Fruit fly (Drosophila melanogaster) whole organism, embryonic: ENCODE data around the gene morgue.

ENCODE experiments used
- Ada2b ChIP-seq: fragments of 200-800 bp; sonication (Bioruptor generic); IDR thresholded peaks from 2 replicates; pipeline ENCODE4 v1.3.6; 2022; ENCODE audit warnings: missing biosample characterization, missing genetic modification characterization
- Awh ChIP-seq: fragments of 200-800 bp; sonication (Bioruptor generic); IDR thresholded peaks from 2 replicates; pipeline ENCODE4, ENCODE4 v1.3.6; 2022; ENCODE audit warnings: missing biosample characterization, missing genetic modification characterization
- B-H1 ChIP-seq: fragments of 200-800 bp; sonication (Bioruptor generic); IDR thresholded peaks from 3 replicates; pipeline ENCODE4 v1.3.6; 2022; ENCODE audit warnings: missing biosample characterization, missing genetic modification characterization
- CG10209 ChIP-seq: fragments of 200-800 bp; sonication (Bioruptor generic); optimal IDR thresholded peaks from 3 replicates; lab custom pipeline; 2017; ENCODE audit warnings: missing biosample characterization, mild to moderate bottlenecking, missing genetic modification characterization, missing genetic modification reagents
- CG10267 ChIP-seq: fragments of 200-800 bp; sonication (Bioruptor generic); optimal IDR thresholded peaks from 2 replicates; lab custom pipeline; 2018; ENCODE audit warnings: missing biosample characterization, mild to moderate bottlenecking, missing genetic modification characterization, moderate library complexity
- CG10274 ChIP-seq: fragments of 200-800 bp; sonication (Bioruptor generic); optimal IDR thresholded peaks from 3 replicates; lab custom pipeline; 2017; ENCODE audit warnings: missing biosample characterization, mild to moderate bottlenecking, missing genetic modification characterization
- CG11247 ChIP-seq: fragments of 200-800 bp; sonication (Bioruptor generic); IDR thresholded peaks from 2 replicates; pipeline ENCODE4 v1.3.6; 2022; ENCODE audit warnings: missing biosample characterization, missing genetic modification characterization
- CG11723 ChIP-seq: fragments of 200-800 bp; sonication (Bioruptor generic); optimal IDR thresholded peaks from 2 replicates; lab custom pipeline; 2017; ENCODE audit warnings: missing biosample characterization, mild to moderate bottlenecking, missing genetic modification characterization
- CG13775 ChIP-seq: fragments of 200-800 bp; sonication (Bioruptor generic); optimal IDR thresholded peaks from 3 replicates; lab custom pipeline; 2017; ENCODE audit warnings: missing biosample characterization, mild to moderate bottlenecking, missing genetic modification characterization
- CG14965 ChIP-seq: fragments of 200-800 bp; sonication (Bioruptor generic); optimal IDR thresholded peaks from 2 replicates; lab custom pipeline; 2016; ENCODE audit warnings: missing biosample characterization, missing genetic modification characterization, borderline replicate concordance
- CG17361 ChIP-seq: fragments of 200-800 bp; sonication (Bioruptor generic); IDR thresholded peaks from 3 replicates; pipeline ENCODE4 v1.3.6; 2022; ENCODE audit warnings: missing biosample characterization, missing genetic modification characterization
- CG17802 ChIP-seq: fragments of 200-800 bp; sonication (Bioruptor generic); optimal IDR thresholded peaks from 2 replicates; lab custom pipeline; 2018; ENCODE audit warnings: missing biosample characterization, mild to moderate bottlenecking, missing genetic modification characterization, moderate library complexity
- CG1832 ChIP-seq: fragments of 200-800 bp; sonication (Bioruptor generic); optimal IDR thresholded peaks from 2 replicates; lab custom pipeline; 2017; ENCODE audit warnings: missing biosample characterization, mild to moderate bottlenecking, missing genetic modification characterization, inconsistent platforms
- CG18476 ChIP-seq: fragments of 200-800 bp; sonication (Bioruptor generic); optimal IDR thresholded peaks from 2 replicates; lab custom pipeline; 2016; ENCODE audit warnings: missing biosample characterization, mild to moderate bottlenecking, missing genetic modification characterization
- CG30431 ChIP-seq: fragments of 200-800 bp; sonication (Bioruptor generic); optimal IDR thresholded peaks from 2 replicates; lab custom pipeline; 2017; ENCODE audit warnings: missing biosample characterization, missing genetic modification characterization
- CG31224 ChIP-seq: fragments of 200-800 bp; sonication (Bioruptor generic); IDR thresholded peaks from 2 replicates; pipeline ENCODE4 v1.3.6; 2022; ENCODE audit warnings: missing biosample characterization, missing genetic modification characterization
- CG34376 ChIP-seq: fragments of 200-800 bp; sonication (Bioruptor generic); optimal IDR thresholded peaks from 2 replicates; lab custom pipeline; 2018; ENCODE audit warnings: missing biosample characterization, mild to moderate bottlenecking, missing genetic modification characterization
- CG5180 ChIP-seq: fragments of 200-800 bp; sonication (Bioruptor generic); optimal IDR thresholded peaks from 3 replicates; lab custom pipeline; 2017; ENCODE audit warnings: missing biosample characterization, missing genetic modification characterization, mild to moderate bottlenecking, moderate library complexity, missing genetic modification reagents
- CG7556 ChIP-seq: fragments of 200-800 bp; sonication (Bioruptor generic); optimal IDR thresholded peaks from 2 replicates; lab custom pipeline; 2017; ENCODE audit warnings: missing biosample characterization, mild to moderate bottlenecking, missing genetic modification characterization
- CG7928 ChIP-seq: fragments of 200-800 bp; sonication (Bioruptor generic); optimal IDR thresholded peaks from 2 replicates; lab custom pipeline; 2017; ENCODE audit warnings: missing biosample characterization, mild to moderate bottlenecking, missing genetic modification characterization
- CG8290 ChIP-seq, 3 experiments: fragments of 200-800 bp; sonication (Bioruptor generic); optimal IDR thresholded peaks; 2 replicates each; lab custom pipeline; 2016 to 2019; ENCODE audit warnings: missing biosample characterization in 3 of 3, missing genetic modification characterization in 3 of 3, mild to moderate bottlenecking in 2 of 3, moderate library complexity in 1 of 3
- HLH3B ChIP-seq: fragments of 200-800 bp; sonication (Bioruptor generic); IDR thresholded peaks from 2 replicates; pipeline ENCODE4 v1.3.6; 2022; ENCODE audit warnings: missing biosample characterization, missing genetic modification characterization
- HmgZ ChIP-seq: fragments of 200-800 bp; sonication (Bioruptor generic); optimal IDR thresholded peaks from 2 replicates; lab custom pipeline; 2018; ENCODE audit warnings: missing biosample characterization, mild to moderate bottlenecking, missing genetic modification characterization
- MTF-1 ChIP-seq: fragments of 200-800 bp; sonication (Bioruptor generic); optimal IDR thresholded peaks from 2 replicates; lab custom pipeline; 2018; ENCODE audit warnings: missing biosample characterization, mild to moderate bottlenecking, missing genetic modification characterization, borderline replicate concordance
- Mad ChIP-seq: fragments of 200-800 bp; sonication (Bioruptor generic); optimal IDR thresholded peaks from 2 replicates; lab custom pipeline; 2016; ENCODE audit warnings: missing biosample characterization, missing genetic modification characterization
- Mrtf ChIP-seq: fragments of 200-800 bp; sonication (Bioruptor generic); IDR thresholded peaks from 3 replicates; pipeline ENCODE4 v1.3.6; 2022; ENCODE audit warnings: missing biosample characterization, missing genetic modification characterization
- Ssrp ChIP-seq: fragments of 200-800 bp; sonication (Bioruptor generic); optimal IDR thresholded peaks from 2 replicates; lab custom pipeline; 2018; ENCODE audit warnings: missing biosample characterization, mild to moderate bottlenecking, missing genetic modification characterization, moderate library complexity
- bbx ChIP-seq: fragments of 200-800 bp; sonication (Bioruptor generic); IDR thresholded peaks from 2 replicates; pipeline ENCODE4 v1.3.6; 2022; ENCODE audit warnings: missing biosample characterization, missing genetic modification characterization; ENCODE audit not compliant: partially characterized antibody
- cato ChIP-seq: fragments of 200-800 bp; sonication (Bioruptor generic); optimal IDR thresholded peaks from 2 replicates; lab custom pipeline; 2016; ENCODE audit warnings: missing biosample characterization, missing genetic modification characterization, borderline replicate concordance
- emc ChIP-seq: fragments of 200-800 bp; sonication (Bioruptor generic); optimal IDR thresholded peaks from 2 replicates; lab custom pipeline; 2016; ENCODE audit warnings: missing biosample characterization, missing genetic modification characterization
- ems ChIP-seq: fragments of 200-800 bp; sonication (Bioruptor generic); optimal IDR thresholded peaks from 3 replicates; lab custom pipeline; 2016; ENCODE audit warnings: missing biosample characterization, missing genetic modification characterization
- fd96Cb ChIP-seq: fragments of 200-800 bp; sonication (Bioruptor generic); optimal IDR thresholded peaks from 2 replicates; lab custom pipeline; 2018; ENCODE audit warnings: missing biosample characterization, mild to moderate bottlenecking, missing genetic modification characterization, moderate library complexity
- gcm ChIP-seq: fragments of 200-800 bp; sonication (Bioruptor generic); optimal IDR thresholded peaks from 2 replicates; lab custom pipeline; 2019; ENCODE audit warnings: missing biosample characterization, mild to moderate bottlenecking, missing genetic modification characterization, moderate library complexity
- gem ChIP-seq: fragments of 200-800 bp; sonication (Bioruptor generic); optimal IDR thresholded peaks from 2 replicates; lab custom pipeline; 2019; ENCODE audit warnings: missing biosample characterization, mild to moderate bottlenecking, missing genetic modification characterization, moderate library complexity
- grau ChIP-seq: fragments of 200-800 bp; optimal IDR thresholded peaks from 3 replicates; lab custom pipeline; 2019; ENCODE audit warnings: missing biosample characterization, mild to moderate bottlenecking, missing genetic modification characterization, moderate library complexity
- lilli ChIP-seq: fragments of 200-800 bp; sonication (Bioruptor generic); optimal IDR thresholded peaks from 3 replicates; lab custom pipeline; 2016; ENCODE audit warnings: missing biosample characterization, missing genetic modification characterization
- lov ChIP-seq, 2 experiments: fragments of 200-800 bp in 1 of 2; fragments of >200 bp in 1 of 2; sonication (Bioruptor generic) in 1 of 2; IDR thresholded peaks in 1 of 2; optimal IDR thresholded peaks in 1 of 2; 2 replicates in 1 of 2; 3 replicates in 1 of 2; pipeline versions ENCODE4 v1.3.6 to Lab custom; 2017 to 2022; ENCODE audit warnings: missing biosample characterization in 1 of 2, missing genetic modification characterization in 1 of 2
- otp ChIP-seq: fragments of 200-800 bp; sonication (Bioruptor generic); IDR thresholded peaks from 3 replicates; pipeline ENCODE4, ENCODE4 v1.3.6; 2022; ENCODE audit warnings: missing biosample characterization, missing genetic modification characterization
- pb ChIP-seq: fragments of 200-800 bp; sonication (Bioruptor generic); optimal IDR thresholded peaks from 3 replicates; lab custom pipeline; 2016; ENCODE audit warnings: missing biosample characterization, missing genetic modification characterization
- pita ChIP-seq: fragments of 200-800 bp; sonication (Bioruptor generic); optimal IDR thresholded peaks from 2 replicates; lab custom pipeline; 2017; ENCODE audit warnings: missing biosample characterization, mild to moderate bottlenecking, missing genetic modification characterization
- sc ChIP-seq, 3 experiments: fragments of >200 bp in 2 of 3; fragments of 200-800 bp in 1 of 3; sonication (Bioruptor generic) in 1 of 3; optimal IDR thresholded peaks; 2 replicates in 2 of 3; 3 replicates in 1 of 3; lab custom pipeline; 2017; ENCODE audit warnings: mild to moderate bottlenecking in 1 of 3, missing biosample characterization in 1 of 3, missing genetic modification characterization in 1 of 3, missing genetic modification reagents in 1 of 3
- sisA ChIP-seq: fragments of 200-800 bp; sonication (Bioruptor generic); IDR thresholded peaks from 2 replicates; pipeline ENCODE4 v1.3.6; 2022; ENCODE audit warnings: missing biosample characterization, missing genetic modification characterization
- zen ChIP-seq: fragments of 200-800 bp; sonication (Bioruptor generic); optimal IDR thresholded peaks from 3 replicates; lab custom pipeline; 2018; ENCODE audit warnings: missing biosample characterization, mild to moderate bottlenecking, missing genetic modification characterization, moderate library complexity
- zen2 ChIP-seq: fragments of 200-800 bp; sonication (Bioruptor generic); IDR thresholded peaks from 3 replicates; pipeline ENCODE4 v1.3.6; 2022; ENCODE audit warnings: missing biosample characterization, missing genetic modification characterization; ENCODE audit not compliant: partially characterized antibody
- zfh1 ChIP-seq: fragments of 200-800 bp; sonication (Bioruptor generic); IDR thresholded peaks from 3 replicates; pipeline ENCODE4 v1.3.6; 2022; ENCODE audit warnings: missing biosample characterization, missing genetic modification characterization

The morgue gene

DNA sequence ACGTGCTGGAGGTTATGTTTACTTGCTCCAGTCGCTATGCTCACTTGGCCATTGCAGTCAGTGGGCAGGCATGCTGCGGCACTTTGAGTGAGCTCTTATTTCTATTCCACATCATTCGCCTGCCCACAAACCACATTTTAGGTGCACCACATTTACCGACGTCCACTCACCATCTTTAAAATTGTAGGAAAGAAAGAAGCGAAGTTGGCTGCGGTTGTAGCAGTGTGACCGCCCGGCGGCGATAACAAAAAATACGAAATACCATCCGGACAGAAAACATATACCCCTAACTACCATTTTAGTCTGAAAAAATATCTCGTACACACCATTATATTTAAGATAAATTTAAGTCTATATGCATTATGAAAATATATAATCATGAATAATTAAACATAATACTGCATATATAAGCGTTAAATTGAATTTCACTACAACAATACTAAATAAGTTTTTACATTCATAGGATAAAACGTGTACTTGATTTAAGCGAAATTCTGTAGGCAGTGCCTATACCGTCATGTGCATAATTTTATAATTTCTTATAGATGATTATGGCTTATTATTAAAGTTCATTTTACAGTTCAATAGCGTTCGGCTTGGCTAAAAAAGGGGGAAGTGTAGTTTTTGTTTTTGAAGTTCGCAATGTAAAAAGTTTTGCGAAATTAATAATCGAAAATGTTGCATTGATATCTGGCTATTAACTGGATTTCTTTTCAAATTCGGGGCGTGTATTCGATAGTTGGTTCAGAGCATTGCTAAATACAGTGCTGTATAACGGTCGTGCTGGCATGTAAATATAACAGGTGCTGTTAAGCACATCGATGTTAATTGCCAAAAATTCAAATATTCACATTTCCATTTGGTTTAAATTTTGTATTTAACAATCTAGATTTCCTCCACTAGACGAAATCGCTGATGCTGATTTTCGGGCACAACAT, 13.9 kb upstream of the morgue start, which contains the start of gene RpL27A (continued):
- peak; percentile 75 for TF ChIP-seq HmgZ (tag; lab: Kevin White, UChicago)
- peak; percentile 71 for TF ChIP-seq gcm
- TF ChIP-seq lov (optimal IDR thresholded peaks at IDR 0.05; lab: Kevin White, UChicago), result no peak
- TF ChIP-seq lov (GFP tag; IDR thresholded peaks at IDR 0.05; lab: Robert Waterston, UW), result peak; percentile 79; the same call in 2 of the 3 replicates
- peak; percentile 84 for TF ChIP-seq CG17361 (GFP tag; lab: Robert Waterston, UW)
- peak; percentile 88 for TF ChIP-seq zfh1
- peak; percentile 76 for TF ChIP-seq Mad
- TF ChIP-seq CG1832 (GFP tag; lab: Kevin White, UChicago), result no peak
- peak; percentile 69 for TF ChIP-seq CG7556
- TF ChIP-seq CG30431 (GFP tag; lab: Kevin White, UChicago), result peak; percentile 65
- TF ChIP-seq otp (GFP tag; lab: Robert Waterston, UW), result peak; percentile 86
- TF ChIP-seq CG31224 (GFP tag; lab: Robert Waterston, UW), result peak; percentile 54; the same call in 1 of the 2 replicates
- TF ChIP-seq pita, result peak; percentile 70
- peak; percentile 60 for TF ChIP-seq lilli (GFP tag; lab: Kevin White, UChicago)
- TF ChIP-seq ems, result peak; percentile 59
- TF ChIP-seq cato (GFP tag; lab: Kevin White, UChicago), result peak; percentile 31
- peak; percentile 43 for TF ChIP-seq Ssrp (tag; lab: Kevin White, UChicago)
- TF ChIP-seq CG8290 (GFP tag; optimal IDR thresholded peaks at IDR 0.05; lab: Kevin White, UChicago), result peak; percentile 68
- peak in 1 of 2 experiments; percentile 94 for TF ChIP-seq CG8290 (tag; optimal IDR thresholded peaks at IDR 0.05; lab: Kevin White, UChicago)
- TF ChIP-seq sisA (GFP tag; lab: Robert Waterston, UW), result peak; percentile 54; the same call in 1 of the 2 replicates
- TF ChIP-seq CG7928 (GFP tag; lab: Kevin White, UChicago), result peak; percentile 39
- TF ChIP-seq gem (tag; lab: Kevin White, UChicago), result peak; percentile 81
- TF ChIP-seq MTF-1 (GFP tag; lab: Kevin White, UChicago), result peak; percentile 92
- peak; percentile 17 for TF ChIP-seq CG18476 (GFP tag; lab: Kevin White, UChicago)
- TF ChIP-seq CG11247, result peak; percentile 81
- TF ChIP-seq pb (GFP tag; lab: Kevin White, UChicago), result peak; percentile 68
- TF ChIP-seq Awh (GFP tag; lab: Robert Waterston, UW), result peak; percentile 88
- peak; percentile 82 for TF ChIP-seq CG13775 (GFP tag; lab: Kevin White, UChicago)
- TF ChIP-seq zen (tag; lab: Kevin White, UChicago), result peak; percentile 33
- no peak for TF ChIP-seq zen2 (GFP tag; lab: Robert Waterston, UW)
- TF ChIP-seq CG17802 (tag; lab: Kevin White, UChicago), result peak; percentile 82
- peak; percentile 73 for TF ChIP-seq grau (tag; lab: Kevin White, UChicago)
- TF ChIP-seq CG10209, result peak; percentile 84
- peak; percentile 38 for TF ChIP-seq fd96Cb (tag; lab: Kevin White, UChicago)
- TF ChIP-seq sc (optimal IDR thresholded peaks at IDR 0.05; lab: Kevin White, UChicago), result no peak
- TF ChIP-seq sc (GFP tag; optimal IDR thresholded peaks at IDR 0.05; lab: Kevin White, UChicago), result peak; percentile 63
- TF ChIP-seq B-H1 (GFP tag; lab: Robert Waterston, UW), result peak; percentile 71; the same call in 2 of the 3 replicates
- TF ChIP-seq emc (GFP tag; lab: Kevin White, UChicago), result peak; percentile 39
- peak; percentile 83 for TF ChIP-seq CG10267 (tag; lab: Kevin White, UChicago)
- TF ChIP-seq CG11723 (GFP tag; lab: Kevin White, UChicago), result peak; percentile 82
- TF ChIP-seq Mrtf (GFP tag; lab: Robert Waterston, UW), result peak; percentile 43; the same call in 1 of the 3 replicates
- no peak for TF ChIP-seq CG14965 (GFP tag; lab: Kevin White, UChicago)
- TF ChIP-seq CG5180, result peak; percentile 55
- TF ChIP-seq HLH3B, result peak; percentile 70
- peak; percentile 61 for TF ChIP-seq CG10274 (GFP tag; lab: Kevin White, UChicago)
- peak; percentile 90 for TF ChIP-seq CG34376 (GFP tag; lab: Kevin White, UChicago)
- TF ChIP-seq Ada2b (GFP tag; lab: Robert Waterston, UW), result peak; percentile 56
- peak; percentile 73 for TF ChIP-seq bbx (GFP tag; lab: Robert Waterston, UW)
